Worm (Caenorhabditis elegans): ENCODE results near the gene mix-1.

Gene mix-1

DNA sequence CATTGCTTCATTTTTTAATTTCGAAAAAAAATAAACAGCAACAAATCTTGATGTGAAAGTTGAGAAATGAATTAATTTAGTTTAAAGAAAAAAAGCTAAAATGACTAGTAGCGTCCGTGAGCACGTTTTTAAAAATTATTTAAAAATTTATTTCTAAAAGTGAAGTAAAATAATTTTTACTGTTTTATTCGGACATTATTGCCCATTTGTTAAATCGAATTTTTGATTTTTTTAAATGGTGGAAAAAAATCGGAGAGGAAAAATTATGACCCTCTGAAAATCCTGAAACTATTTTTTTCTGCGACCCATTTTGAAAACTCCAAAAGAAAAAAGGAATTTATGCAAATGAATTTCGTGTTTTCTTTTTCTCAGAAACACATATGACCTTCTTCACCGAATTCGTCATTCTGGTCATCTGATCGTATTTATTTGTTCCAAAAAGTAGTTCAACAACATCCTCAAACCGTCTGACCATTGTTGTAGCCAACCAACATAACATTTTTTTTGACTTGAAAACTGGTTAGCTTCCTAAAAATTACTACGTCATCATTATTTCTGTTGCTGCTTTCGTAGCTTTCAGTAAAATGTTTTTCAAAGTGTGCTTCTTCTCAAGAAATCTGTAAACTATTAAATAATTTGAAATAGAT lies 61.9 kb downstream of the mix-1 start, which contains the start of gene F44F4.3:
Gene F44F4.3, minus strand, starts transcription at position 51 of the 647 bp plus-strand sequence.
- TF ChIP-seq ceh-24 (tag; optimal IDR thresholded peaks at IDR 0.05), result no peak
- no peak for TF ChIP-seq ceh-45 (GFP tag; IDR thresholded peaks at IDR 0.05)
- no peak for TF ChIP-seq pha-4 (tag; optimal IDR thresholded peaks at IDR 0.05)
- no peak for TF ChIP-seq pros-1 (tag; optimal IDR thresholded peaks at IDR 0.05)
- no peak for TF ChIP-seq dmd-4 (tag; optimal IDR thresholded peaks at IDR 0.05; ENCODE audit: borderline replicate concordance)
- TF ChIP-seq pha-2 (tag; optimal IDR thresholded peaks at IDR 0.05), result no peak
- TF ChIP-seq F13H6.1 (tag; optimal IDR thresholded peaks at IDR 0.05), result no peak

DNA sequence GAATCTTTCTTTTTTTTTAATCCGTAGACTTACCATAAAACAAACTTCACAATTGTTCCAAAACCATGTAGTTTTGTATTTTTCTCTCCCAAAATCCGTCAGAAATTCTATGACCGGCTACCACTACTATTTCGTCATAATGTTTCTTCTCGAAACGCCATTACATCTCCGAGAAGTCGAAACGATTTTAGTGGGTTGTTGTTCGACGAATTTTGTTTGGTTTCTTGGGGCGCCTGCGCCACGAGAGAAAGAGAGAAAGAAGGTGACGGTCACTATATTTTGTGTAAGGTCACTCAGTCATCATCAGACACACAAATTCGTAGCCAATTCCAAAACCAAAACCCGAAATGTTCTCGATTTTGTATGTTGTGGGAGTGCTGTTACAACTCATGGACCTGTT lies 63.1 kb downstream of the mix-1 start:
- TF ChIP-seq ahr-1 (tag; optimal IDR thresholded peaks at IDR 0.05) (no peak), dmd-4 (tag; optimal IDR thresholded peaks at IDR 0.05; ENCODE audit: borderline replicate concordance) (no peak), che-1 (tag; optimal IDR thresholded peaks at IDR 0.05) (no peak), pat-9 (tag; optimal IDR thresholded peaks at IDR 0.05) (no peak), fkh-6 (tag; optimal IDR thresholded peaks at IDR 0.05) (no peak), hlh-6 (tag; optimal IDR thresholded peaks at IDR 0.05) (no peak), pha-2 (tag; optimal IDR thresholded peaks at IDR 0.05) (no peak), unc-42 (tag; optimal IDR thresholded peaks at IDR 0.05) (no peak), sox-4 (tag; optimal IDR thresholded peaks at IDR 0.05) (no peak), ceh-48 (tag; optimal IDR thresholded peaks at IDR 0.05) (no peak), ceh-22 (tag; optimal IDR thresholded peaks at IDR 0.05) (no peak), nhr-232 (tag; optimal IDR thresholded peaks at IDR 0.05) (no peak)

DNA sequence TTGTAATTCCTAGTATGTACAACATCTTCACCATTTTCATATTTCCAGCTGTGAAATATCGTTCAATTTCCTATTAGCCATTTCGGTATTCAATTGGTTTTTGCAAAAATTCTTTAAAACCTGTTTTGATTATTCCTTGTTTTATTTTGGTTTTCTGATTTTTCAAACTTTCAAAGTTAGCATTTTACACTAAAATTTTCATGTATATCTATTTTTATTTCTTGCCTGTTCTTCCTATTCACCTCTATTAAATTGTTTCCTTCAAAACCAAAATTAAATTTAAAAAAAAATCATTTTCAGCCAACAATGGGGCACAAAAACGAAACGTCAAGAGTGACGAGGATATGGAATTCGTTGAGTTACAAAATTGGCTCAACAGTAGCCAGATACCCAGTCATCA lies 64.9 kb downstream of the mix-1 start, which contains the start of gene ptr-8:
Gene ptr-8, plus strand, starts transcription at position 301 of the 400 bp plus-strand sequence.
- TF ChIP-seq ceh-48 (tag; optimal IDR thresholded peaks at IDR 0.05) (no peak), ceh-34 (tag; optimal IDR thresholded peaks at IDR 0.05) (no peak), eyg-1 (tag; optimal IDR thresholded peaks at IDR 0.05) (no peak), pax-1 (tag; optimal IDR thresholded peaks at IDR 0.05) (no peak), lin-11 (tag; optimal IDR thresholded peaks at IDR 0.05) (no peak), npax-4 (tag; optimal IDR thresholded peaks at IDR 0.05) (no peak), ceh-24 (tag; optimal IDR thresholded peaks at IDR 0.05) (no peak), Y22D7AL.16 (tag; optimal IDR thresholded peaks at IDR 0.05) (no peak)
